Fruit fly (Drosophila melanogaster): Measurements from ENCODE around the gene CG3176.
A peak's percentile ranks its signal among the peaks of the same experiment; 100 is the strongest.

The CG3176 gene

dm6 chrX:524331-524730 is 42.7 kb downstream of the CG3176 start (continued):
- TF ChIP-seq CG10565 (GFP tag; optimal IDR thresholded peaks at IDR 0.05) (no peak), NC2β (GFP tag; optimal IDR thresholded peaks at IDR 0.05) (no peak), CG1233 (GFP tag; optimal IDR thresholded peaks at IDR 0.05) (no peak), row (GFP tag; IDR thresholded peaks at IDR 0.05) (peak; percentile 82), ab (GFP tag; optimal IDR thresholded peaks at IDR 0.05) (no peak), otp (GFP tag; IDR thresholded peaks at IDR 0.05) (no peak), Dbx (GFP tag; IDR thresholded peaks at IDR 0.05) (no peak), ATbp (GFP tag; optimal IDR thresholded peaks at IDR 0.05) (peak; percentile 31), rib (GFP tag; IDR thresholded peaks at IDR 0.05) (no peak), CG6689 (GFP tag; IDR thresholded peaks at IDR 0.05) (peak; percentile 22; the same call in 1 of the 2 replicates), grau (tag; optimal IDR thresholded peaks at IDR 0.05) (peak; percentile 98), tap (tag; optimal IDR thresholded peaks at IDR 0.05) (peak; percentile 22), zf30C (GFP tag; optimal IDR thresholded peaks at IDR 0.05) (no peak), Bdp1 (GFP tag; optimal IDR thresholded peaks at IDR 0.05) (no peak), CG17328 (GFP tag; IDR thresholded peaks at IDR 0.05) (no peak), CG10209 (GFP tag; optimal IDR thresholded peaks at IDR 0.05) (no peak), CG10431 (GFP tag; optimal IDR thresholded peaks at IDR 0.05) (no peak), CG3726 (GFP tag; IDR thresholded peaks at IDR 0.05) (no peak), zen2 (GFP tag; IDR thresholded peaks at IDR 0.05; ENCODE audit: partially characterized antibody) (no peak), gcm2 (GFP tag; optimal IDR thresholded peaks at IDR 0.05) (no peak), dmrt11E (tag; optimal IDR thresholded peaks at IDR 0.05) (no peak), h (optimal IDR thresholded peaks at IDR 0.05) (no peak), ro (GFP tag; IDR thresholded peaks at IDR 0.05) (no peak), kay (GFP tag; optimal IDR thresholded peaks at IDR 0.05) (no peak), Hmr (GFP tag; optimal IDR thresholded peaks at IDR 0.05) (peak; percentile 49), unpg (GFP tag; optimal IDR thresholded peaks at IDR 0.05) (peak; percentile 20), CG12071 (GFP tag; optimal IDR thresholded peaks at IDR 0.05) (no peak), bigmax (GFP tag; optimal IDR thresholded peaks at IDR 0.05) (no peak), TFAM (GFP tag; optimal IDR thresholded peaks at IDR 0.05) (no peak), Hr51 (GFP tag; optimal IDR thresholded peaks at IDR 0.05) (peak in 1 of 2 experiments; percentile 52), da (GFP tag; optimal IDR thresholded peaks at IDR 0.05) (no peak), Dip2 (GFP tag; IDR thresholded peaks at IDR 0.05) (no peak), CG10654 (GFP tag; optimal IDR thresholded peaks at IDR 0.05) (no peak), CG10267 (tag; optimal IDR thresholded peaks at IDR 0.05) (peak; percentile 14), lov (optimal IDR thresholded peaks at IDR 0.05) (no peak), lov (GFP tag; IDR thresholded peaks at IDR 0.05) (no peak), tio (GFP tag; optimal IDR thresholded peaks at IDR 0.05) (no peak), CG4360 (GFP tag; IDR thresholded peaks at IDR 0.05) (no peak), ac (GFP tag; optimal IDR thresholded peaks at IDR 0.05) (no peak), ap (GFP tag; IDR thresholded peaks at IDR 0.05) (no peak), chif (GFP tag; optimal IDR thresholded peaks at IDR 0.05) (no peak), tup (GFP tag; optimal IDR thresholded peaks at IDR 0.05) (no peak), CG1832 (GFP tag; optimal IDR thresholded peaks at IDR 0.05) (no peak), dpn (GFP tag; optimal IDR thresholded peaks at IDR 0.05) (peak in 1 of 2 experiments; percentile 25), PHDP (tag; optimal IDR thresholded peaks at IDR 0.05) (no peak), CkIIα-i1 (GFP tag; IDR thresholded peaks at IDR 0.05) (no peak), CG10321 (GFP tag; IDR thresholded peaks at IDR 0.05) (no peak), CG14014 (GFP tag; IDR thresholded peaks at IDR 0.05) (peak; percentile 22; the same call in 1 of the 2 replicates), Dip3 (GFP tag; optimal IDR thresholded peaks at IDR 0.05) (no peak), CG18599 (GFP tag; optimal IDR thresholded peaks at IDR 0.05) (peak; percentile 78), pita (GFP tag; optimal IDR thresholded peaks at IDR 0.05) (no peak), en (GFP tag; optimal IDR thresholded peaks at IDR 0.05) (no peak), CG8281 (tag; optimal IDR thresholded peaks at IDR 0.05) (no peak)

Data from whole organism, embryonic.